Worm (Caenorhabditis elegans): ENCODE results near the gene srb-16.
"Not testable (repeated sequence)": the region's sequence is repeated elsewhere in the genome, so short reads cannot be mapped to it uniquely, and the experiment has no call there.

Gene srb-16

DNA sequence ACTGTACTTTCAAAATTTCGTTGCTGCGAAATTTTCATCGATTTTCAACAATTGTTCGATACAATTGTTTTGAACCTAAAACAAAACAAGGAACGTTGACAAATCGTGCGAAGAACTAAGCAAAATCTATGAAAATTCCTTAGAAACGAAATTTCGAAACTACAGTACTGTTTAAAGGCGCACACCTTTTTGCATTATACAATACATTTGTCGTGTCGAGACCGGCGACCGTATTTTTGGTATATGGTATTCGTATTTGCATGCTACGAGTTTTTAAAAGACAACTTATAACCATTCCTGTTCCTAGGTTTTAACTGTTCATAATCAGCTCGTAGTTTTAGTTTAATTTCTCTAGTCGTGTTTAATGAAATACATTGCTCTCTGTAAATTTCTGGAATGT lies 27.9 kb upstream of the srb-16 start:
- TF ChIP-seq him-1 (tag; optimal IDR thresholded peaks at IDR 0.05) (no peak), W03F9.2 (tag; optimal IDR thresholded peaks at IDR 0.05) (no peak), dao-5 (tag; optimal IDR thresholded peaks at IDR 0.05) (no peak)

ce11 chrII:5177902-5178301 lies 27.2 kb upstream of the srb-16 start, which contains the start of gene C27D6.12:
C27D6.12 (minus strand) TSS chrII:5178002.
- TF ChIP-seq him-1 (tag; optimal IDR thresholded peaks at IDR 0.05) = no peak
- TF ChIP-seq dao-5 (tag; optimal IDR thresholded peaks at IDR 0.05) = no peak
- TF ChIP-seq W03F9.2 (tag; optimal IDR thresholded peaks at IDR 0.05) = no peak

DNA sequence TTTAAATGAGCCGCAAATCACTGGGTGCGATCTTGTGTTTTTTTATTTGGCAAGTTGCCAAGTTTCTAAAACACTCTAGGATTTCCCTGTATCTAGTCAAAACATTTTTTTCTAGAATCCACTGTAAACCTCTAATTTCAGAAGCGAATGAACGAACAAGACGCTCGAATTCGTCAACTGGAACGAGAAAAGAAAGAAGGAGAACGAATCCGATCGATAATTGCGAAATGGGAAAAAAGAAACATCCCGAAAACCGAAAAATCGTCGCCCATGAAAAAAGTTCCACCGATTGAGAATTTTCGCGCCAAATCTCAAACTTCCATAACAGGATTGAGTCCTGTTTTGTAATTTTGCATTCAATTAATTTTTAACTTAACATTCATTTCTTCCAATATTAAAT lies 26.2 kb upstream of the srb-16 start:
- no peak for TF ChIP-seq him-1 (tag; optimal IDR thresholded peaks at IDR 0.05)
- TF ChIP-seq W03F9.2 (tag; optimal IDR thresholded peaks at IDR 0.05) = no peak
- no peak for TF ChIP-seq dao-5 (tag; optimal IDR thresholded peaks at IDR 0.05)

DNA sequence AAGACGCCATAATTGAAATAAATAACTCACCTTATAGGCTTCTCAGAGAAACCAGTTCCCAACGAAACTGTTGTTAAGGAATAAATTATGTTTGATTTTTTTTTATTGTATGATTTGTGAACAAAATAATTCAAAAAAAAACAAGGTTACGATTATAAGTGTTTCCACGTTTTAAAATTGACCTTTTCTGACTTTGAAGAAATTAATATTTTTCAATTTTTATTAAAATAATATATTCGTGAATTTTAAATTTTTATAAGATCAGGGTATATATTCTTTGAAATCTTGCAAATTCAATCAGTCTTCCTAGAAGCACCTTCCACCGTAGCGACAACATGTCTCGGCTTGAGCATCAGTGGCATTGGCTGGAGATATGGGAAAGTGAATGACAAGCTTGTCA lies 23.6 kb upstream of the srb-16 start, which contains the start of gene C27D6.3:
Gene C27D6.3 (minus strand): TSS at position 101 of the 400 bp plus-strand sequence.
- TF ChIP-seq W03F9.2 (tag; optimal IDR thresholded peaks at IDR 0.05) = no peak
- TF ChIP-seq dao-5 (tag; optimal IDR thresholded peaks at IDR 0.05) = no peak
- TF ChIP-seq him-1 (tag; optimal IDR thresholded peaks at IDR 0.05) = no peak

DNA sequence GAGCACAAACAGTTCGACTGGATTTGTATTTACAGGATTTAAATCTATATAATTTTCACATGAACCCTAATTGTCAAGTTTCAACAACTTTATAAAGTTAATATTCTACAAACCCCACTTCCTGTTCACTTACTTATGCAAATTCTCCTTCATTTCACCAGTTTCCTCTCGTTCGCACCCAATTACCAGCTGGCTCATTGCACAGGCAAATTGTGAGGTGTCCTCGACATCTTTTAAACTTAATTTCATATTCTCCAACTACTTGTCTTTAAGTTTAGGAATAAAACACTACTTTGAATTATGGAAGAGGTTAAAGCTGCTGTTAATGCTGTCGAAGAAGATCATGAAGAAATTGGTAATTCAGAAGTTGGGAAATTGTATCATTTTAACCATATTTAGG lies 21.7 kb upstream of the srb-16 start, which contains the start of gene C27D6.1:
Gene C27D6.1 (plus strand): TSS at position 301 of the 400 bp plus-strand sequence.
- TF ChIP-seq dao-5 (tag; optimal IDR thresholded peaks at IDR 0.05) (no peak), W03F9.2 (tag; optimal IDR thresholded peaks at IDR 0.05) (no peak), him-1 (tag; optimal IDR thresholded peaks at IDR 0.05) (no peak)

ce11 chrII:5171610-5172009 lies 20.9 kb upstream of the srb-16 start, which contains the start of gene C27D6.15:
C27D6.15 (plus strand) TSS chrII:5171910.
- no peak for TF ChIP-seq W03F9.2 (tag; optimal IDR thresholded peaks at IDR 0.05)
- TF ChIP-seq dao-5 (tag; optimal IDR thresholded peaks at IDR 0.05) = no peak
- no peak for TF ChIP-seq him-1 (tag; optimal IDR thresholded peaks at IDR 0.05)

DNA sequence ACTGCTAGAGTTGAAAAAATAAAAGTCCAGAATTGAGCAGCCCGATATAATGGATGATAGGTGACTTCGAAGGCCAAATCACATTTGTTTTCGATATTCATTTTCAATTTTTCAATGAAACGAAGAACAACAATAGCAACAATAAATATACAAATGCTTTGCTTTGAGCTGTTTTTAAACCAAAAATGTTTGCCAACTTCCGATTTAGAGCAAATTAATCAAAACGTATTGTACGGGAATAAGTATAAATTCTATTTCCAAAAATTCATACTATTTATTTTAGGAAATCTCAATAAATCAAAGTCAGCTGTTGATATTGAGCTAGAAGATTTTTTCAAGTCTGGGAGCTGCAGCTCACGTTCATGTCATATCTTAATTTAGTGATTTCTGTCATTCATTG lies 20.2 kb upstream of the srb-16 start, which contains the start of gene srb-1:
Gene srb-1 (minus strand): TSS at position 101 of the 400 bp plus-strand sequence.
- TF ChIP-seq dao-5 (tag; optimal IDR thresholded peaks at IDR 0.05) (no peak), him-1 (tag; optimal IDR thresholded peaks at IDR 0.05) (no peak), W03F9.2 (tag; optimal IDR thresholded peaks at IDR 0.05) (no peak)

- no peak for TF ChIP-seq him-1 (tag; optimal IDR thresholded peaks at IDR 0.05)
- TF ChIP-seq dao-5 (tag; optimal IDR thresholded peaks at IDR 0.05) = no peak
- TF ChIP-seq W03F9.2 (tag; optimal IDR thresholded peaks at IDR 0.05) = no peak
Observed at ce11 chrII:5166738-5167137, 16.0 kb upstream of the srb-16 start, which contains the start of gene srb-3. srb-3 (minus strand) TSS chrII:5166838.

- TF ChIP-seq W03F9.2 (tag; optimal IDR thresholded peaks at IDR 0.05) (no peak), him-1 (tag; optimal IDR thresholded peaks at IDR 0.05) (no peak), dao-5 (tag; optimal IDR thresholded peaks at IDR 0.05) (no peak)
Observed at ce11 chrII:5163283-5163682, 12.6 kb upstream of the srb-16 start, which contains the start of gene srb-5. srb-5 (minus strand) TSS chrII:5163383.

DNA sequence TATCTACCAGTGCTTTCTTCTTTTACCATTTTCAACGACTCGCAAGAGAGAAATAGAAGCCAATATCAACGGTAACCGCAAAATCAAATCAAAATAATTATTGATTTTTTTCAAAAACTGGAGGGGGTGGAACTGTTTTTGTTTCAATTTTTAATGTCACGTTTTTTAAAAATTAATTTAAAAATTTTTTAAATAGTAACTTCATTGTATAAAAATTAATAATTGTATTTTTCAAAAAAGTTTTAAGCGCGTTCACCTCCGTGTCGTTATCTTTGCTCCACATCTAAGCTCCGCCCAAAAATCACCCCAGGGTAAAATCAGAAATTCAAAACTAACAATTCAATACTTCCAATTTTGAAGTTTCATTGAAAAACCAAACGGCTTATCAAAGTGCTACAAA lies 10.4 kb upstream of the srb-16 start, which contains the start of gene C27D6.11:
Gene C27D6.11 (minus strand): TSS at position 101 of the 400 bp plus-strand sequence.
- TF ChIP-seq dao-5 (tag; optimal IDR thresholded peaks at IDR 0.05) = no peak
- no peak for TF ChIP-seq him-1 (tag; optimal IDR thresholded peaks at IDR 0.05)

- TF ChIP-seq him-1, W03F9.2, dao-5 (tag; optimal IDR thresholded peaks at IDR 0.05): not testable (repeated sequence)
Observed at ce11 chrII:5158774-5159173, 8.0 kb upstream of the srb-16 start, which contains the start of gene F58A6.9. F58A6.9 (minus strand) TSS chrII:5158874.

- TF ChIP-seq dao-5 (tag; optimal IDR thresholded peaks at IDR 0.05) = no peak
Observed at ce11 chrII:5157525-5157924, 6.8 kb upstream of the srb-16 start, which contains the start of gene srb-13. srb-13 (minus strand) TSS chrII:5157625.

DNA sequence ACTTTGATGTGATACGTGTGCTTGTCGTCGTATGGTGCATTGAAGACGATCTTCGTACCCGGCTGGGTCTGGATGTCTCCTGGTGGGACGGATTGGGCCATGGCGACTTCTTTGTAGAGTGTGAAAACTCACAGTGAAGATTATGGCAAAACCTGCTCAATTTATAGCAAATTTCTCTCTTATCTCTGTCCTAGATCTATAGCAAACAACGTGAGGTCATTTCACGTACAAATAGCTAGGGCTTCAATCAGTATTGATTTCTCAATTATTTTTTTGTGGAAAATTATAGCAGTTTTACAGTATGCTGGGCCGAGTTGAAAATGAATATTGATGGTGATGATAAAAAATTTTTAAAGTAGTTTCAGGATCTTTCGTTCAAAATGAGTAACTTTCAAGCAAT lies 6.3 kb upstream of the srb-16 start, which contains the start of gene msp-45:
Gene msp-45 (minus strand): TSS at position 101 of the 400 bp plus-strand sequence.
- TF ChIP-seq W03F9.2 (tag; optimal IDR thresholded peaks at IDR 0.05) (no peak), dao-5 (tag; optimal IDR thresholded peaks at IDR 0.05) (no peak), him-1 (tag; optimal IDR thresholded peaks at IDR 0.05) (no peak)

- no peak for TF ChIP-seq dao-5 (tag; optimal IDR thresholded peaks at IDR 0.05)
- TF ChIP-seq him-1 (tag; optimal IDR thresholded peaks at IDR 0.05) = no peak
- no peak for TF ChIP-seq W03F9.2 (tag; optimal IDR thresholded peaks at IDR 0.05)
Observed at ce11 chrII:5154540-5154939, 3.8 kb upstream of the srb-16 start, which contains the start of gene srb-12. srb-12 (minus strand) TSS chrII:5154640.

ce11 chrII:5148349-5148748 lies 2.4 kb downstream of the srb-16 start, which contains the start of gene F58A6.5:
F58A6.5 (minus strand) TSS chrII:5148449.
- no peak for TF ChIP-seq dao-5 (tag; optimal IDR thresholded peaks at IDR 0.05)
- TF ChIP-seq W03F9.2 (tag; optimal IDR thresholded peaks at IDR 0.05) = no peak
- TF ChIP-seq him-1 (tag; optimal IDR thresholded peaks at IDR 0.05) = no peak

Data from whole organism, L4/young adult.